Fruit fly (Drosophila melanogaster) whole organism, embryonic: ENCODE results near the gene CG31898.
A peak's percentile ranks its signal among the peaks of the same experiment; 100 is the strongest.

Experiments used
- ATbp ChIP-seq: fragments of 200-800 bp; sonication (Bioruptor generic); optimal IDR thresholded peaks from 2 replicates; lab custom pipeline; 2017; ENCODE audit warnings: missing biosample characterization, mild to moderate bottlenecking, missing genetic modification characterization, missing genetic modification reagents
- CG10267 ChIP-seq: fragments of 200-800 bp; sonication (Bioruptor generic); optimal IDR thresholded peaks from 2 replicates; lab custom pipeline; 2018; ENCODE audit warnings: missing biosample characterization, mild to moderate bottlenecking, missing genetic modification characterization, moderate library complexity
- CG10431 ChIP-seq: fragments of 200-800 bp; sonication (Bioruptor generic); optimal IDR thresholded peaks from 3 replicates; lab custom pipeline; 2018; ENCODE audit warnings: missing biosample characterization, mild to moderate bottlenecking, missing genetic modification characterization
- CG10543 ChIP-seq: fragments of 200-800 bp; sonication (Bioruptor generic); optimal IDR thresholded peaks from 3 replicates; lab custom pipeline; 2017; ENCODE audit warnings: missing biosample characterization, mild to moderate bottlenecking, missing genetic modification characterization, moderate library complexity
- CG11093 ChIP-seq: fragments of 200-800 bp; sonication (Bioruptor generic); IDR thresholded peaks from 3 replicates; pipeline ENCODE4 v1.3.6; 2022; ENCODE audit warnings: missing biosample characterization, missing genetic modification characterization
- CG12071 ChIP-seq: fragments of 200-800 bp; sonication (Bioruptor generic); optimal IDR thresholded peaks from 3 replicates; lab custom pipeline; 2018; ENCODE audit warnings: missing biosample characterization, mild to moderate bottlenecking, missing genetic modification characterization
- CG12219 ChIP-seq: fragments of 200-800 bp; sonication (Bioruptor generic); optimal IDR thresholded peaks from 3 replicates; lab custom pipeline; 2018; ENCODE audit warnings: missing biosample characterization, mild to moderate bottlenecking, missing genetic modification characterization
- CG12659 ChIP-seq: fragments of 200-800 bp; sonication (Bioruptor generic); optimal IDR thresholded peaks from 3 replicates; lab custom pipeline; 2017; ENCODE audit warnings: mild to moderate bottlenecking, missing biosample characterization, missing genetic modification reagents, missing genetic modification characterization
- CG12942 ChIP-seq: fragments of 200-800 bp; sonication (Bioruptor generic); optimal IDR thresholded peaks from 3 replicates; lab custom pipeline; 2016; ENCODE audit warnings: missing biosample characterization, missing genetic modification characterization
- CG13287 ChIP-seq: fragments of 200-800 bp; sonication (Bioruptor generic); IDR thresholded peaks from 2 replicates; pipeline ENCODE4 v1.3.6; 2022; ENCODE audit warnings: missing biosample characterization, missing genetic modification characterization; ENCODE audit not compliant: partially characterized antibody
- CG15514 ChIP-seq: fragments of 200-800 bp; sonication (Bioruptor generic); optimal IDR thresholded peaks from 3 replicates; lab custom pipeline; 2017; ENCODE audit warnings: missing biosample characterization, missing genetic modification characterization, mild to moderate bottlenecking, moderate library complexity, missing genetic modification reagents
- CG31441 ChIP-seq: fragments of 200-800 bp; sonication (Bioruptor generic); IDR thresholded peaks from 2 replicates; pipeline ENCODE4 v1.3.6; 2022; ENCODE audit warnings: missing biosample characterization, missing genetic modification characterization
- CG32532 ChIP-seq: fragments of 200-800 bp; sonication (Bioruptor generic); IDR thresholded peaks from 2 replicates; pipeline ENCODE4 v1.3.6; 2022; ENCODE audit warnings: missing biosample characterization, missing genetic modification characterization
- CG3847 ChIP-seq: fragments of 200-800 bp; sonication (Bioruptor generic); IDR thresholded peaks from 2 replicates; pipeline ENCODE4 v1.3.6; 2022; ENCODE audit warnings: missing biosample characterization, missing genetic modification characterization
- CG42726 ChIP-seq: fragments of 200-800 bp; sonication (Bioruptor generic); IDR thresholded peaks from 2 replicates; pipeline ENCODE4 v1.3.6; 2022; ENCODE audit warnings: missing biosample characterization, missing genetic modification characterization; ENCODE audit not compliant: partially characterized antibody
- CG6175 ChIP-seq: fragments of 200-800 bp; sonication (Bioruptor generic); IDR thresholded peaks from 3 replicates; pipeline ENCODE4 v1.3.6; 2022; ENCODE audit warnings: missing biosample characterization, missing genetic modification characterization
- CG7556 ChIP-seq: fragments of 200-800 bp; sonication (Bioruptor generic); optimal IDR thresholded peaks from 2 replicates; lab custom pipeline; 2017; ENCODE audit warnings: missing biosample characterization, mild to moderate bottlenecking, missing genetic modification characterization
- CkIIα-i1 ChIP-seq: fragments of 200-800 bp; sonication (Bioruptor generic); IDR thresholded peaks from 2 replicates; pipeline ENCODE4 v1.3.6; 2022; ENCODE audit warnings: missing biosample characterization, missing genetic modification characterization
- Dek ChIP-seq: fragments of 200-800 bp; sonication (Bioruptor generic); optimal IDR thresholded peaks from 3 replicates; lab custom pipeline; 2019; ENCODE audit warnings: missing biosample characterization, mild to moderate bottlenecking, missing genetic modification characterization, moderate library complexity
- Dip3 ChIP-seq: fragments of 200-800 bp; sonication (Bioruptor generic); optimal IDR thresholded peaks from 3 replicates; lab custom pipeline; 2016; ENCODE audit warnings: missing biosample characterization, missing genetic modification characterization
- Doc3 ChIP-seq: fragments of 200-800 bp; sonication (Bioruptor generic); IDR thresholded peaks from 3 replicates; pipeline ENCODE4 v1.3.6; 2022; ENCODE audit warnings: missing biosample characterization, missing genetic modification characterization; ENCODE audit not compliant: partially characterized antibody
- HHEX ChIP-seq: fragments of 200-800 bp; sonication (Bioruptor generic); optimal IDR thresholded peaks from 3 replicates; lab custom pipeline; 2017; ENCODE audit warnings: missing biosample characterization, mild to moderate bottlenecking, missing genetic modification characterization, missing genetic modification reagents
- Hmx ChIP-seq: fragments of 200-800 bp; sonication (Bioruptor generic); optimal IDR thresholded peaks from 2 replicates; lab custom pipeline; 2016; ENCODE audit warnings: missing biosample characterization, missing genetic modification characterization
- Hr51 ChIP-seq, 2 experiments: fragments of 200-800 bp; sonication (Bioruptor generic); optimal IDR thresholded peaks; 2 replicates in 1 of 2; 3 replicates in 1 of 2; lab custom pipeline; 2016 to 2018; ENCODE audit warnings: missing biosample characterization in 2 of 2, missing genetic modification characterization in 2 of 2, mild to moderate bottlenecking in 1 of 2, moderate library complexity in 1 of 2
- Lpt ChIP-seq: fragments of >200 bp; optimal IDR thresholded peaks from 2 replicates; lab custom pipeline; 2018; ENCODE audit warnings: missing biosample characterization, missing genetic modification characterization
- MESR4 ChIP-seq: fragments of 200-800 bp; sonication (Bioruptor generic); optimal IDR thresholded peaks from 2 replicates; lab custom pipeline; 2018; ENCODE audit warnings: missing biosample characterization, mild to moderate bottlenecking, missing genetic modification characterization, moderate library complexity
- MTF-1 ChIP-seq: fragments of 200-800 bp; sonication (Bioruptor generic); optimal IDR thresholded peaks from 2 replicates; lab custom pipeline; 2018; ENCODE audit warnings: missing biosample characterization, mild to moderate bottlenecking, missing genetic modification characterization, borderline replicate concordance
- Neu2 ChIP-seq: fragments of 200-800 bp; sonication (Bioruptor generic); optimal IDR thresholded peaks from 3 replicates; lab custom pipeline; 2016; ENCODE audit warnings: missing biosample characterization, missing genetic modification characterization, borderline replicate concordance
- Oaz ChIP-seq: fragments of 200-800 bp; sonication (Bioruptor generic); IDR thresholded peaks from 2 replicates; pipeline ENCODE4 v1.3.6; 2022; ENCODE audit warnings: missing biosample characterization, missing genetic modification characterization
- Rfx ChIP-seq: fragments of 200-800 bp; sonication (Bioruptor generic); IDR thresholded peaks from 2 replicates; pipeline ENCODE4 v1.3.6; 2022; ENCODE audit warnings: missing biosample characterization, missing genetic modification characterization
- Sin3A ChIP-seq: fragments of >200 bp; optimal IDR thresholded peaks from 2 replicates; lab custom pipeline; 2018
- YL-1 ChIP-seq: fragments of 200-800 bp; sonication (Bioruptor generic); optimal IDR thresholded peaks from 3 replicates; lab custom pipeline; 2017; ENCODE audit warnings: missing biosample characterization, mild to moderate bottlenecking, missing genetic modification characterization
- abd-A ChIP-seq: fragments of 200-800 bp; sonication (Bioruptor generic); optimal IDR thresholded peaks from 3 replicates; lab custom pipeline; 2019; ENCODE audit warnings: missing biosample characterization, mild to moderate bottlenecking, missing genetic modification characterization, moderate library complexity
- cad ChIP-seq: fragments of >200 bp; optimal IDR thresholded peaks from 2 replicates; lab custom pipeline; 2017; ENCODE audit warnings: missing biosample characterization, missing genetic modification characterization
- cg ChIP-seq: fragments of 200-800 bp; sonication (Bioruptor generic); optimal IDR thresholded peaks from 3 replicates; lab custom pipeline; 2019; ENCODE audit warnings: missing biosample characterization, mild to moderate bottlenecking, missing genetic modification characterization, moderate library complexity
- corto ChIP-seq: fragments of 200-800 bp; sonication (Bioruptor generic); optimal IDR thresholded peaks from 2 replicates; lab custom pipeline; 2016; ENCODE audit warnings: missing biosample characterization, mild to moderate bottlenecking, missing genetic modification characterization, moderate library complexity
- crol ChIP-seq: fragments of 200-800 bp; sonication (Bioruptor generic); IDR thresholded peaks from 2 replicates; pipeline ENCODE4 v1.3.6; 2022; ENCODE audit warnings: missing biosample characterization, missing genetic modification characterization
- klu ChIP-seq: fragments of 200-800 bp; sonication (Bioruptor generic); IDR thresholded peaks from 2 replicates; pipeline ENCODE4 v1.3.6; 2022; ENCODE audit warnings: missing biosample characterization, missing genetic modification characterization
- mam ChIP-seq: fragments of 200-800 bp; sonication (Bioruptor generic); optimal IDR thresholded peaks from 3 replicates; lab custom pipeline; 2016; ENCODE audit warnings: missing biosample characterization, missing genetic modification characterization
- nerfin-2 ChIP-seq: fragments of 200-800 bp; sonication (Bioruptor generic); IDR thresholded peaks from 2 replicates; pipeline ENCODE4 v1.3.6; 2022; ENCODE audit warnings: missing biosample characterization, missing genetic modification characterization; ENCODE audit not compliant: partially characterized antibody
- nom ChIP-seq: fragments of 200-800 bp; sonication (Bioruptor generic); optimal IDR thresholded peaks from 2 replicates; lab custom pipeline; 2017; ENCODE audit warnings: missing biosample characterization, missing genetic modification characterization, mild to moderate bottlenecking, moderate library complexity, missing genetic modification reagents
- peb ChIP-seq: fragments of 200-800 bp; sonication (Bioruptor generic); IDR thresholded peaks from 2 replicates; pipeline ENCODE4 v1.3.6; 2022; ENCODE audit warnings: missing biosample characterization, missing genetic modification characterization
- pita ChIP-seq: fragments of 200-800 bp; sonication (Bioruptor generic); optimal IDR thresholded peaks from 2 replicates; lab custom pipeline; 2017; ENCODE audit warnings: missing biosample characterization, mild to moderate bottlenecking, missing genetic modification characterization
- pros ChIP-seq: fragments of 200-800 bp; sonication (Bioruptor generic); optimal IDR thresholded peaks from 3 replicates; lab custom pipeline; 2019; ENCODE audit warnings: missing biosample characterization, mild to moderate bottlenecking, missing genetic modification characterization, moderate library complexity
- row ChIP-seq: fragments of 200-800 bp; sonication (Bioruptor generic); IDR thresholded peaks from 3 replicates; pipeline ENCODE4 v1.3.6; 2022; ENCODE audit warnings: missing biosample characterization, missing genetic modification characterization
- run ChIP-seq: fragments of 200-800 bp; sonication (Bioruptor generic); optimal IDR thresholded peaks from 3 replicates; lab custom pipeline; 2018; ENCODE audit warnings: missing biosample characterization, mild to moderate bottlenecking, missing genetic modification characterization
- sim ChIP-seq: fragments of 200-800 bp; sonication (Bioruptor generic); IDR thresholded peaks from 2 replicates; pipeline ENCODE4 v1.3.6; 2022; ENCODE audit warnings: missing biosample characterization, missing genetic modification characterization
- wek ChIP-seq: fragments of 200-800 bp; sonication (Bioruptor generic); optimal IDR thresholded peaks from 3 replicates; lab custom pipeline; 2018; ENCODE audit warnings: missing biosample characterization, mild to moderate bottlenecking, missing genetic modification characterization, moderate library complexity

CG31898 gene

dm6 chr2L:8362273-8362954 lies 37.8 kb upstream of the CG31898 start, which contains the start of gene CG7627 (continued):
- TF ChIP-seq CG42726 (GFP tag; lab: Robert Waterston, UW) (0 out of 2 replicates have a peak, but pooled peaks have one; percentile 42), row (peak; percentile 94), Lpt (GFP tag; lab: Kevin White, UChicago) (no peak), mam (GFP tag; lab: Kevin White, UChicago) (peak; percentile 84), CG3847 (peak; percentile 74), CG12071 (GFP tag; lab: Kevin White, UChicago) (peak; percentile 32), Hr51 (GFP tag; optimal IDR thresholded peaks at IDR 0.05; lab: Kevin White, UChicago) (peak; percentile 21 to 77), MTF-1 (GFP tag; lab: Kevin White, UChicago) (peak; percentile 29), HHEX (GFP tag; lab: Kevin White, UChicago) (peak; percentile 80), sim (GFP tag; lab: Robert Waterston, UW) (peak; percentile 57), Rfx (GFP tag; lab: Robert Waterston, UW) (peak; percentile 87), CG7556 (GFP tag; lab: Kevin White, UChicago) (peak; percentile 85), CG11093 (GFP tag; lab: Robert Waterston, UW) (peak; percentile 63; the same call in 1 of the 3 replicates), wek (GFP tag; lab: Kevin White, UChicago) (peak; percentile 30), Dek (peak; percentile 65), CG10431 (GFP tag; lab: Kevin White, UChicago) (no peak), pros (GFP tag; lab: Kevin White, UChicago) (no peak), Doc3 (GFP tag; lab: Robert Waterston, UW) (no peak), CG32532 (GFP tag; lab: Robert Waterston, UW) (peak; percentile 88), YL-1 (GFP tag; lab: Kevin White, UChicago) (no peak), run (tag; lab: Kevin White, UChicago) (peak; percentile 35), CG13287 (peak; percentile 27; the same call in 1 of the 2 replicates), CG15514 (peak; percentile 53), nom (GFP tag; lab: Kevin White, UChicago) (peak; percentile 48), ATbp (GFP tag; lab: Kevin White, UChicago) (peak; percentile 68), Sin3A (lab: Kevin White, UChicago) (no peak), klu (GFP tag; lab: Robert Waterston, UW) (peak; percentile 25; the same call in 1 of the 2 replicates), CkIIα-i1 (0 out of 2 replicates have a peak, but pooled peaks have one; percentile 37), CG6175 (GFP tag; lab: Robert Waterston, UW) (peak; percentile 74; the same call in 2 of the 3 replicates), crol (GFP tag; lab: Robert Waterston, UW) (no peak), Hmx (GFP tag; lab: Kevin White, UChicago) (peak; percentile 20), nerfin-2 (GFP tag; lab: Robert Waterston, UW) (no peak), Oaz (GFP tag; lab: Robert Waterston, UW) (peak; percentile 48; the same call in 1 of the 2 replicates), corto (GFP tag; lab: Kevin White, UChicago) (no peak), peb (GFP tag; lab: Robert Waterston, UW) (peak; percentile 65), cad (GFP tag; lab: Kevin White, UChicago) (no peak), pita (GFP tag; lab: Kevin White, UChicago) (no peak), MESR4 (GFP tag; lab: Kevin White, UChicago) (no peak), Neu2 (GFP tag; lab: Kevin White, UChicago) (no peak), CG12659 (peak; percentile 73), CG10543 (GFP tag; lab: Kevin White, UChicago) (peak; percentile 87), CG12942 (GFP tag; lab: Kevin White, UChicago) (peak; percentile 37), CG12219 (peak; percentile 73), CG31441 (peak; percentile 81), cg (GFP tag; lab: Kevin White, UChicago) (no peak), abd-A (tag; lab: Kevin White, UChicago) (peak; percentile 2), Dip3 (GFP tag; lab: Kevin White, UChicago) (peak; percentile 73), CG10267 (peak; percentile 65)
